Fruit fly (Drosophila melanogaster) Kc167 (cell line): Measurements from ENCODE around the gene Pgd.

Source experiments
- Myc ChIP-seq: fragments of >200 bp; optimal IDR thresholded peaks from 2 replicates; lab custom pipeline; 2017; ENCODE audit warnings: missing external identifiers
- Sin3A ChIP-seq: fragments of >200 bp; optimal IDR thresholded peaks from 2 replicates; lab custom pipeline; 2018; ENCODE audit warnings: missing external identifiers
- h ChIP-seq: fragments of >200 bp; optimal IDR thresholded peaks from 3 replicates; lab custom pipeline; 2018; ENCODE audit warnings: missing external identifiers
- insv ChIP-seq: fragments of >200 bp; optimal IDR thresholded peaks from 3 replicates; lab custom pipeline; 2018; ENCODE audit warnings: missing external identifiers
- psq ChIP-seq: fragments of >200 bp; optimal IDR thresholded peaks from 2 replicates; lab custom pipeline; 2017; ENCODE audit warnings: missing external identifiers
- ttk ChIP-seq: sonication (Bioruptor generic); optimal IDR thresholded peaks from 2 replicates; lab custom pipeline; 2017; ENCODE audit warnings: missing external identifiers

The Pgd gene

dm6 chrX:2145114-2145513 lies at the start of gene Pgd:
Gene Pgd (plus strand): TSS chrX:2145136.
- TF ChIP-seq ttk (lab: Kevin White, UChicago) (no peak), Sin3A (lab: Kevin White, UChicago) (no peak), h (lab: Kevin White, UChicago) (no peak), Myc (no peak), psq (lab: Kevin White, UChicago) (no peak), insv (lab: Kevin White, UChicago) (no peak)

dm6 chrX:2096341-2096740 lies 48.6 kb upstream of the Pgd start:
- TF ChIP-seq psq (lab: Kevin White, UChicago) (no peak), h (lab: Kevin White, UChicago) (no peak), ttk (lab: Kevin White, UChicago) (no peak), Sin3A (lab: Kevin White, UChicago) (no peak), insv (lab: Kevin White, UChicago) (no peak), Myc (no peak)

DNA sequence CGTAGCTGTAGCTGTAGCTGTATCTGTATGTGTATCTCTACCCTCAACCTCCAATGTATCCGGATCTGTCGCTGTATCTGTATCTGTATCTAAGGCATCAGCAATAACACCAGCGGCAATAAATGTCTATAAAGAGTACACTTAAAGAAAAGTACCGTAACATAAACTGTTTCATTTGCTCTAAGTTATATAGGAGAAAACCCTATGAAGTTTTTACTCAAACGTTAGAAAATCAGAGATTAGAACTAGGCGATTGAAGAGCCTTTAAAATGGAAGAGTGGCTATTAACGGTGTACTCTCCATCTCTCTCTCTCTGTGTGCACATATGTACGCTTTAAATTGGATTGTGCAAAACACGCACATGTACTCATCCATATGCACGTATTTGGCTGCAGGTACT lies 46.7 kb upstream of the Pgd start:
- TF ChIP-seq insv (lab: Kevin White, UChicago) (no peak), psq (lab: Kevin White, UChicago) (no peak), Myc (no peak), ttk (lab: Kevin White, UChicago) (no peak), h (lab: Kevin White, UChicago) (no peak), Sin3A (lab: Kevin White, UChicago) (no peak)

DNA sequence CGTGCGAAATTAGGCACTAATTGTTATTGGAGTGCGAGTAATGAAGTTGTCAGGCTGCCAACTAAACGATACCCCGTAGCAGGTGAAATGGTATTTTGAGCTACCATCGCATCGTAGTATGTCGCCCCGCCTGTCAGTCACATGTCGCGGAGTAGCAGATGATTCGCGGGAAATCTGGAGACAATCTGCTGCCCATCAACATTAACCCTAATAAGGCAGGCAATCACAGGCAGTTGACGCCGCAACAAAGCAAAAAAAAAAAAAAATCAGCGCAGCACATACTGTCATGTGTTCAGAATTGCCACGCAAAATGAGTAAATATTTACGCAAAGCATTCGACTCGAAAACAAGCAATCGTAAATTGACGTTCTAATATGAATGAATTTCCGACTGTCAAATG lies 41.1 kb upstream of the Pgd start:
- TF ChIP-seq ttk (lab: Kevin White, UChicago) (no peak), Myc (no peak), psq (lab: Kevin White, UChicago) (no peak), Sin3A (lab: Kevin White, UChicago) (no peak), h (lab: Kevin White, UChicago) (no peak), insv (lab: Kevin White, UChicago) (no peak)

DNA sequence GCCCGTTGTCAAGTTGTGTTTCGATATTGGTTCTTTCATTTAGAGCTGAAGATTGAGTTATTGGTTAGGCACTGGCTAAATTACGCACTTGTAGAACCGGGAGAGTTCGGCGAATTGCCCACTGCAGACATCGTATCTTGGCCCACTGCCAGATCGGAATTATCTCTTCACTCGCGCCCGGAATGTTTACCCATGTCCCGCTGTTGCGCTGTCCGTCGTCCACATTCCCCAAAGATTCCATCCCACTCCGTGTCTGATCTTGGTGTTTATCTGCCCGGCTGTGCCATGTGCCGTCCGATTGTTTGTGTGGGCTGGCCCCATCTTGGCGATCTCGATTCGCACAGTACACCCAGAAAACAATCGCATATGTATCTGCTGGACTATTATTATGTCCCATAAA lies 40.6 kb upstream of the Pgd start:
- TF ChIP-seq ttk (lab: Kevin White, UChicago) (no peak), Sin3A (lab: Kevin White, UChicago) (no peak), h (lab: Kevin White, UChicago) (no peak), psq (lab: Kevin White, UChicago) (no peak), Myc (no peak), insv (lab: Kevin White, UChicago) (no peak)

- TF ChIP-seq insv (lab: Kevin White, UChicago) (no peak), psq (lab: Kevin White, UChicago) (no peak), ttk (lab: Kevin White, UChicago) (no peak), h (lab: Kevin White, UChicago) (no peak), Myc (no peak), Sin3A (lab: Kevin White, UChicago) (no peak)
Measured at dm6 chrX:2106367-2106766, 38.6 kb upstream of the Pgd start.

DNA sequence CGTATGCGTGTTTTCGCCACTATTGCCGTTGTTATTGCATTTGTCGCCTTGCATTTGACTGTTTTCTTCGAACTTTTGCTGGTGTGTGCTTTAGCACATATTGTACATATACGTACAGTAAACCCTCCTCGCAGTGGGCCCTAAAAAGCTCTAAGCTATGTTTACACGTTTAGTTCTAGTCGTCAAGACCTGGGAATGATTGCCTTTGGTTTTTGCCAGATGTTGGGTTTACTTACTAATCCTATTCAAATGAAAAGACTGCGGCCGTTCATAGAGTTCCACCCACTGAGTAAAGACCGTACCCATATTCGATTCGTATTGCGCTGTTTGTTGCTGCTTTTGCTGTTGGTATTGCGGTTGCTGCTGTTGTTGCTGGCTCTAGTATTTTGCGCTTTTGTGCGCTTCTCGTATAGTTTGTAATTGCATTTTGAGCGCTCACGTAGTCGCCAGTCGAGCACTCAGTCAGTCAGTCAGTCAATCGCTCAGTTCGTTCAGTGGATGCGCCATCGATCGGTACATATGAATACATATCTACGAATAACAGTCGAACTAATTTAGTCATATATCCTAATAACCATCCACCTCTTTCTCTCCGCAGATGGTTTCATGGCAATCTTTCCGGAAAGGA lies 37.0 kb upstream of the Pgd start:
- TF ChIP-seq Sin3A (lab: Kevin White, UChicago) (no peak), psq (lab: Kevin White, UChicago) (no peak), ttk (lab: Kevin White, UChicago) (no peak), insv (lab: Kevin White, UChicago) (no peak), Myc (no peak), h (lab: Kevin White, UChicago) (no peak)

DNA sequence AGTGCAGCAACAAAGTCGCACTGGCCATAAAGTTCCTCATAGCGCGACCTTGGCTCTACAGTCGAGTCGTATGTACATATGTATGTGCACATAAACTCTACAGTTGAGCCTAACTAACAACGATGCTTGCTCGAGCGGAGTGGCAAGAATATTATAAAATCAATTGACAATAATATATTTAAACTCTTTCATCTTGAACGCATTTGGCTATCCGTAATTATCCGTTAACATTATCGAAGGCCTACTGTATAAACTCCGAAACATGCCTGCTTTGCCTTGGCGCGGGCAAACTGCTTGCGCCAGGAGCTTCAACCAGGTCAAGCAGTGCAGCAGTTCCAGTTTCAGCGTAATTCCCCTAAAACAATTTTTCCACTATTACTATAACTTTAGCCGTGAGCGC lies 36.3 kb upstream of the Pgd start:
- TF ChIP-seq insv (lab: Kevin White, UChicago) = no peak
- no peak for TF ChIP-seq Myc
- TF ChIP-seq h (lab: Kevin White, UChicago) = no peak
- no peak for TF ChIP-seq ttk (lab: Kevin White, UChicago)
- no peak for TF ChIP-seq psq (lab: Kevin White, UChicago)
- no peak for TF ChIP-seq Sin3A (lab: Kevin White, UChicago)

DNA sequence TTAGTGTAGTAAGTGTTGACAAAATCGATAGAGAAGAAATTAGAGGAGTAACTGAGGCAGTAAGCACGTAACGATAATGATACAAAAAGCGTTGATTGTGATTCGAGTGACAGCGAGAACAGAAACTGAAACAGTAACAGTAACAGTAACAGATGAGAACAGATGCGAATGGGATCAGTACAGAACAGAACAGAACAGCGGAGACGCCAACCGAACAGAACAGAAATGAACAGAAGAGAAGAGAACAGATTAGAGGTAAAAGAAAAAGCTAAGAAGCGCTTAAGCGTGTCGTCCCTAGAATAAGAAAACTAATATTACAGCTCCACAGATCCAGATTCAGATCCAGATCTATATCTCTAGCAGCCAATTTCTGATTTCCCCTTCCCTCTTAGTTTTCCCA lies 32.3 kb upstream of the Pgd start:
- TF ChIP-seq Myc (no peak), psq (lab: Kevin White, UChicago) (no peak), Sin3A (lab: Kevin White, UChicago) (no peak), h (lab: Kevin White, UChicago) (no peak), ttk (lab: Kevin White, UChicago) (no peak), insv (lab: Kevin White, UChicago) (no peak)

- no peak for TF ChIP-seq Myc
- TF ChIP-seq psq (lab: Kevin White, UChicago) = no peak
- TF ChIP-seq ttk (lab: Kevin White, UChicago) = peak; percentile 91
- peak; percentile 33 for TF ChIP-seq h (lab: Kevin White, UChicago)
- no peak for TF ChIP-seq Sin3A (lab: Kevin White, UChicago)
- TF ChIP-seq insv (lab: Kevin White, UChicago) = no peak
Measured at dm6 chrX:2121716-2122601, 23.0 kb upstream of the Pgd start.
